Fruit fly (Drosophila melanogaster): ENCODE results near the gene Traf6.
A peak's percentile ranks its signal among the peaks of the same experiment; 100 is the strongest.

Traf6 gene

dm6 chrX:8143537-8143936 lies 13.6 kb downstream of the Traf6 start, which contains the start of gene CG17982 (continued):
- TF ChIP-seq PHDP (tag; optimal IDR thresholded peaks at IDR 0.05), result peak; percentile 90
- TF ChIP-seq tx (GFP tag; optimal IDR thresholded peaks at IDR 0.05), result peak; percentile 84
- no peak for TF ChIP-seq CG7963 (GFP tag; IDR thresholded peaks at IDR 0.05; ENCODE audit: partially characterized antibody)
- no peak for TF ChIP-seq D (optimal IDR thresholded peaks at IDR 0.05)
- peak; percentile 67 for TF ChIP-seq D (GFP tag; optimal IDR thresholded peaks at IDR 0.05)
- peak; percentile 80 for TF ChIP-seq ems (GFP tag; optimal IDR thresholded peaks at IDR 0.05)
- TF ChIP-seq CG1603 (tag; optimal IDR thresholded peaks at IDR 0.05), result peak; percentile 82
- peak; percentile 85 for TF ChIP-seq zfh1 (GFP tag; IDR thresholded peaks at IDR 0.05)
- peak; percentile 74 for TF ChIP-seq NK7.1 (GFP tag; optimal IDR thresholded peaks at IDR 0.05)
- peak; percentile 98 for TF ChIP-seq CG2120 (GFP tag; optimal IDR thresholded peaks at IDR 0.05)
- TF ChIP-seq Mrtf (GFP tag; IDR thresholded peaks at IDR 0.05), result peak; percentile 78
- TF ChIP-seq CG9437 (GFP tag; optimal IDR thresholded peaks at IDR 0.05), result peak; percentile 67
- peak; percentile 10; the same call in 1 of the 2 replicates for TF ChIP-seq bbx (GFP tag; IDR thresholded peaks at IDR 0.05; ENCODE audit: partially characterized antibody)
- TF ChIP-seq bigmax (GFP tag; optimal IDR thresholded peaks at IDR 0.05), result peak; percentile 92
- no peak for TF ChIP-seq oc (tag; optimal IDR thresholded peaks at IDR 0.05)
- peak; percentile 55 for TF ChIP-seq CG4707 (GFP tag; optimal IDR thresholded peaks at IDR 0.05)
- peak; percentile 82 for TF ChIP-seq CG4424 (GFP tag; optimal IDR thresholded peaks at IDR 0.05)
- TF ChIP-seq inv (GFP tag; IDR thresholded peaks at IDR 0.05; ENCODE audit: partially characterized antibody), result no peak
- peak; percentile 68; the same call in 1 of the 3 replicates for TF ChIP-seq CG3726 (GFP tag; IDR thresholded peaks at IDR 0.05)
- TF ChIP-seq grau (tag; optimal IDR thresholded peaks at IDR 0.05), result peak; percentile 85
- TF ChIP-seq pho (GFP tag; optimal IDR thresholded peaks at IDR 0.05), result peak; percentile 74
- peak; percentile 85 for TF ChIP-seq Xrp1 (GFP tag; IDR thresholded peaks at IDR 0.05)
- peak; percentile 79 for TF ChIP-seq CG11456 (GFP tag; IDR thresholded peaks at IDR 0.05)
- TF ChIP-seq CG10543 (GFP tag; optimal IDR thresholded peaks at IDR 0.05), result peak; percentile 90
- TF ChIP-seq CG31224 (GFP tag; IDR thresholded peaks at IDR 0.05), result peak; percentile 65
- TF ChIP-seq sd (tag; optimal IDR thresholded peaks at IDR 0.05), result peak; percentile 62
- TF ChIP-seq so (GFP tag; IDR thresholded peaks at IDR 0.05), result peak; percentile 77; the same call in 2 of the 3 replicates
- TF ChIP-seq dan (GFP tag; IDR thresholded peaks at IDR 0.05), result no peak
- peak; percentile 37; the same call in 1 of the 2 replicates for TF ChIP-seq CG11696 (GFP tag; IDR thresholded peaks at IDR 0.05)
- peak; percentile 72 for TF ChIP-seq CG8089 (GFP tag; optimal IDR thresholded peaks at IDR 0.05)
- TF ChIP-seq lov (optimal IDR thresholded peaks at IDR 0.05), result no peak
- peak; percentile 76; the same call in 1 of the 3 replicates for TF ChIP-seq lov (GFP tag; IDR thresholded peaks at IDR 0.05)
- TF ChIP-seq CG11723 (GFP tag; optimal IDR thresholded peaks at IDR 0.05), result peak; percentile 64
- TF ChIP-seq pzg (GFP tag; optimal IDR thresholded peaks at IDR 0.05), result peak; percentile 47
- TF ChIP-seq Drgx (GFP tag; IDR thresholded peaks at IDR 0.05), result peak; percentile 89
- TF ChIP-seq CG18476 (GFP tag; optimal IDR thresholded peaks at IDR 0.05), result peak; percentile 68
- peak; percentile 89 for TF ChIP-seq CG9817 (tag; optimal IDR thresholded peaks at IDR 0.05)
- peak; percentile 61 for TF ChIP-seq CG3838 (GFP tag; optimal IDR thresholded peaks at IDR 0.05)
- peak; percentile 65 for TF ChIP-seq Max (GFP tag; optimal IDR thresholded peaks at IDR 0.05)
- peak; percentile 57 for TF ChIP-seq CG9215 (GFP tag; IDR thresholded peaks at IDR 0.05)
- TF ChIP-seq bab2 (GFP tag; optimal IDR thresholded peaks at IDR 0.05), result peak; percentile 89
- TF ChIP-seq run (tag; optimal IDR thresholded peaks at IDR 0.05), result peak; percentile 66
- TF ChIP-seq mam (GFP tag; optimal IDR thresholded peaks at IDR 0.05), result peak; percentile 90
- TF ChIP-seq CG30431 (GFP tag; optimal IDR thresholded peaks at IDR 0.05), result peak; percentile 12
- peak; percentile 75 for TF ChIP-seq mirr (GFP tag; optimal IDR thresholded peaks at IDR 0.05)
- TF ChIP-seq trh (GFP tag; optimal IDR thresholded peaks at IDR 0.05), result peak; percentile 42
- peak; percentile 83 for TF ChIP-seq gcm (GFP tag; optimal IDR thresholded peaks at IDR 0.05)
- no peak for TF ChIP-seq HLH4C (GFP tag; IDR thresholded peaks at IDR 0.05; ENCODE audit: partially characterized antibody)
- TF ChIP-seq CG8944 (GFP tag; optimal IDR thresholded peaks at IDR 0.05), result peak; percentile 77
- TF ChIP-seq CG4820 (GFP tag; optimal IDR thresholded peaks at IDR 0.05), result peak; percentile 29
- 0 out of 3 replicates have a peak, but pooled peaks have one; percentile 38 for TF ChIP-seq CG6175 (GFP tag; IDR thresholded peaks at IDR 0.05)

All from whole organism, embryonic.